Worm (Caenorhabditis elegans) whole organism, L4 larva: Measurements from ENCODE around the gene copg-1.

Experiments
- D1046.2 ChIP-seq: fragments of 200-800 bp; sonication (Bioruptor generic); IDR thresholded peaks from 2 replicates; pipeline ENCODE4 v1.3.6; 2022; ENCODE audit warnings: missing genetic modification characterization, missing compliant biosample characterization
- F44E2.7 ChIP-seq: fragments of 200-800 bp; sonication (Bioruptor generic); IDR thresholded peaks from 2 replicates; pipeline ENCODE4 v2.1.2; 2022; ENCODE audit warnings: missing genetic modification characterization, missing compliant biosample characterization
- F49E8.2 ChIP-seq: sonication (generic microtip); optimal IDR thresholded peaks from 2 replicates; lab custom pipeline; 2016; ENCODE audit warnings: missing compliant biosample characterization, mild to moderate bottlenecking, missing genetic modification characterization, borderline replicate concordance
- Y105C5A.15 ChIP-seq: fragments of 200-800 bp; sonication (Bioruptor generic); IDR thresholded peaks from 2 replicates; pipeline ENCODE4 v1.3.6; 2022; ENCODE audit warnings: missing genetic modification characterization, missing compliant biosample characterization
- Y48G9A.11 ChIP-seq: fragments of 200-800 bp; sonication (Bioruptor generic); IDR thresholded peaks from 2 replicates; pipeline ENCODE4 v1.3.6; 2022; ENCODE audit warnings: missing genetic modification reagents, missing genetic modification characterization, missing compliant biosample characterization
- Y5F2A.4 ChIP-seq: fragments of 200-800 bp; sonication (Bioruptor generic); optimal IDR thresholded peaks from 2 replicates; lab custom pipeline; 2018; ENCODE audit warnings: mild to moderate bottlenecking, missing genetic modification characterization, missing compliant biosample characterization
- ZK337.2 ChIP-seq: fragments of 200-800 bp; sonication (Bioruptor generic); IDR thresholded peaks from 2 replicates; pipeline ENCODE4 v1.3.6; 2022; ENCODE audit warnings: missing genetic modification reagents, missing genetic modification characterization, missing compliant biosample characterization
- aha-1 ChIP-seq: fragments of 150-350 bp; peaks from one replicate; lab custom pipeline; 2014; ENCODE audit warnings: missing biosample characterization, missing genetic modification characterization
- ceh-28 ChIP-seq: fragments of 150-350 bp; optimal IDR thresholded peaks from 2 replicates; lab custom pipeline; 2014; ENCODE audit warnings: missing biosample characterization, missing genetic modification reagents, missing genetic modification characterization
- ceh-32 ChIP-seq: sonication (generic microtip); optimal IDR thresholded peaks from 2 replicates; lab custom pipeline; 2016; ENCODE audit warnings: mild to moderate bottlenecking, missing genetic modification characterization, missing compliant biosample characterization; ENCODE audit not compliant: poor library complexity
- ctbp-1 ChIP-seq: fragments of 200-800 bp; sonication (Bioruptor generic); IDR thresholded peaks from 2 replicates; pipeline ENCODE4 v1.3.6; 2022; ENCODE audit warnings: missing genetic modification reagents, missing genetic modification characterization, missing compliant biosample characterization
- daf-12 ChIP-seq: fragments of 150-350 bp; optimal IDR thresholded peaks from 2 replicates; lab custom pipeline; 2014; ENCODE audit warnings: missing biosample characterization, missing genetic modification reagents, missing genetic modification characterization
- daf-16 ChIP-seq, 3 experiments: sonication (generic microtip); optimal IDR thresholded peaks; 2 replicates each; lab custom pipeline; 2016 to 2017; ENCODE audit warnings: missing genetic modification characterization in 3 of 3, missing genetic modification reagents in 3 of 3, mild to moderate bottlenecking in 2 of 3, missing compliant biosample characterization in 2 of 3, missing biosample characterization in 1 of 3, moderate library complexity in 1 of 3
- daf-19 ChIP-seq: fragments of 200-800 bp; sonication (Bioruptor generic); conservative IDR thresholded peaks from 2 replicates; pipeline ENCODE4 v1.3.6; 2022; ENCODE audit warnings: missing genetic modification characterization, missing compliant biosample characterization
- daf-8 ChIP-seq: fragments of 200-800 bp; sonication (Bioruptor generic); IDR thresholded peaks from 2 replicates; pipeline ENCODE4 v1.3.6; 2022; ENCODE audit warnings: missing genetic modification characterization, missing compliant biosample characterization
- dve-1 ChIP-seq: sonication (generic microtip); optimal IDR thresholded peaks from 2 replicates; lab custom pipeline; 2017; ENCODE audit warnings: antibody characterized with exemption, mild to moderate bottlenecking, missing genetic modification characterization, missing compliant biosample characterization; ENCODE audit not compliant: insufficient read depth
- egl-27 ChIP-seq: sonication (generic microtip); optimal IDR thresholded peaks from 3 replicates; lab custom pipeline; 2017; ENCODE audit warnings: missing biosample characterization, missing genetic modification reagents, missing genetic modification characterization
- egl-43 ChIP-seq: fragments of 200-800 bp; sonication (Bioruptor generic); IDR thresholded peaks from 2 replicates; pipeline ENCODE4 v1.3.6; 2022; ENCODE audit warnings: missing genetic modification reagents, missing genetic modification characterization, missing compliant biosample characterization
- hif-1 ChIP-seq, 2 experiments: sonication (generic microtip); optimal IDR thresholded peaks; 2 replicates each; lab custom pipeline; 2016 to 2017; ENCODE audit warnings: missing compliant biosample characterization in 2 of 2, missing genetic modification characterization in 2 of 2, missing genetic modification reagents in 2 of 2, missing genotype in 2 of 2, mild to moderate bottlenecking in 1 of 2
- hlh-11 ChIP-seq: fragments of 200-800 bp; sonication (Bioruptor generic); optimal IDR thresholded peaks from 2 replicates; lab custom pipeline; 2018; ENCODE audit warnings: mild to moderate bottlenecking, missing genetic modification characterization, missing compliant biosample characterization
- hlh-30 ChIP-seq: sonication (generic microtip); optimal IDR thresholded peaks from 2 replicates; lab custom pipeline; 2017; ENCODE audit warnings: antibody characterized with exemption, mild to moderate bottlenecking, missing genetic modification characterization, missing compliant biosample characterization; ENCODE audit not compliant: insufficient read depth
- lim-7 ChIP-seq: fragments of 200-800 bp; sonication (Bioruptor generic); IDR thresholded peaks from 2 replicates; pipeline ENCODE4 v1.3.6; 2022; ENCODE audit warnings: missing genetic modification characterization, missing compliant biosample characterization
- lin-1 ChIP-seq: fragments of 200-800 bp; sonication (Bioruptor generic); IDR thresholded peaks from 2 replicates; pipeline ENCODE4 v1.3.6; 2022; ENCODE audit warnings: missing genetic modification reagents, missing genetic modification characterization, missing compliant biosample characterization
- lin-39 ChIP-seq: fragments of 150-350 bp; optimal IDR thresholded peaks from 2 replicates; lab custom pipeline; 2014; ENCODE audit warnings: missing biosample characterization, missing genetic modification reagents, missing genetic modification characterization
- lir-3 ChIP-seq: sonication (generic microtip); optimal IDR thresholded peaks from 2 replicates; lab custom pipeline; 2016; ENCODE audit warnings: mild to moderate bottlenecking, missing genetic modification characterization, missing compliant biosample characterization
- lsy-2 ChIP-seq, 2 experiments: fragments of 150-350 bp in 1 of 2; sonication (generic microtip) in 1 of 2; optimal IDR thresholded peaks; 2 replicates each; lab custom pipeline; 2014 to 2017; ENCODE audit warnings: missing biosample characterization in 2 of 2, missing genetic modification characterization in 2 of 2
- mep-1 ChIP-seq: fragments of 150-350 bp; sonication (generic microtip); optimal IDR thresholded peaks from 3 replicates; lab custom pipeline; 2014; ENCODE audit warnings: missing biosample characterization, missing genetic modification characterization
- mxl-2 ChIP-seq: fragments of 200-800 bp; sonication (Bioruptor generic); conservative IDR thresholded peaks from 2 replicates; pipeline ENCODE4 v1.3.6; 2022; ENCODE audit warnings: missing genetic modification reagents, missing genetic modification characterization, missing compliant biosample characterization
- mxl-3 ChIP-seq: fragments of 200-800 bp; sonication (Bioruptor generic); optimal IDR thresholded peaks from 2 replicates; lab custom pipeline; 2018; ENCODE audit warnings: mild to moderate bottlenecking, missing genetic modification characterization, missing compliant biosample characterization
- nhr-102 ChIP-seq: sonication (generic microtip); optimal IDR thresholded peaks from 2 replicates; lab custom pipeline; 2016; ENCODE audit warnings: mild to moderate bottlenecking, missing genetic modification characterization, moderate library complexity, missing compliant biosample characterization
- nhr-42 ChIP-seq: fragments of 200-800 bp; sonication (Bioruptor generic); IDR thresholded peaks from 2 replicates; pipeline ENCODE4 v1.3.6; 2022; ENCODE audit warnings: missing genetic modification characterization, missing compliant biosample characterization
- nhr-6 ChIP-seq: fragments of 150-350 bp; optimal IDR thresholded peaks from 2 replicates; lab custom pipeline; 2014; ENCODE audit warnings: missing biosample characterization, missing genetic modification characterization
- pha-4 ChIP-seq, 2 experiments: fragments of 150-350 bp in 1 of 2; fragments of 200-800 bp in 1 of 2; sonication (Bioruptor generic) in 1 of 2; IDR thresholded peaks in 1 of 2; optimal IDR thresholded peaks in 1 of 2; 2 replicates each; pipeline versions ENCODE4 v1.3.6 to Lab custom; 2014 to 2022; ENCODE audit warnings: missing genetic modification characterization in 2 of 2, missing genetic modification reagents in 2 of 2, missing biosample characterization in 1 of 2, missing compliant biosample characterization in 1 of 2
- php-3 ChIP-seq: fragments of 200-800 bp; sonication (Bioruptor generic); IDR thresholded peaks from 2 replicates; pipeline ENCODE4 v1.3.6; 2022; ENCODE audit warnings: missing genetic modification reagents, missing genetic modification characterization, missing compliant biosample characterization
- pqm-1 ChIP-seq: sonication (generic microtip); optimal IDR thresholded peaks from 2 replicates; lab custom pipeline; 2017; ENCODE audit warnings: missing biosample characterization, missing genetic modification characterization
- rbr-2 ChIP-seq: sonication (generic microtip); optimal IDR thresholded peaks from 2 replicates; lab custom pipeline; 2016; ENCODE audit warnings: missing genotype, missing genetic modification characterization, missing compliant biosample characterization
- saeg-2 ChIP-seq: fragments of 200-800 bp; sonication (Bioruptor generic); IDR thresholded peaks from 2 replicates; pipeline ENCODE4 v1.3.6; 2022; ENCODE audit warnings: missing genetic modification reagents, missing genetic modification characterization, missing compliant biosample characterization
- set-16 ChIP-seq: fragments of 200-800 bp; sonication (Bioruptor generic); IDR thresholded peaks from 2 replicates; pipeline ENCODE4 v1.3.6; 2022; ENCODE audit warnings: missing genetic modification reagents, missing genetic modification characterization, missing compliant biosample characterization
- unc-62 ChIP-seq, 3 experiments: fragments of 150-350 bp in 1 of 3; sonication (generic microtip); optimal IDR thresholded peaks in 2 of 3; peaks in 1 of 3; 1 replicate in 1 of 3; 2 replicates in 2 of 3; lab custom pipeline; 2014 to 2017; ENCODE audit warnings: missing biosample characterization in 3 of 3, missing genetic modification characterization in 3 of 3, missing genetic modification reagents in 3 of 3, missing genotype in 1 of 3
- vab-7 ChIP-seq: fragments of 200-800 bp; sonication (Bioruptor generic); IDR thresholded peaks from 2 replicates; pipeline ENCODE4 v1.3.6; 2022; ENCODE audit warnings: missing genetic modification reagents, missing genetic modification characterization, missing compliant biosample characterization
- zag-1 ChIP-seq: fragments of 150-350 bp; optimal IDR thresholded peaks from 2 replicates; lab custom pipeline; 2014; ENCODE audit warnings: missing biosample characterization, missing genetic modification characterization
- zip-11 ChIP-seq: fragments of 200-800 bp; sonication (Bioruptor generic); IDR thresholded peaks from 2 replicates; pipeline ENCODE4 v1.3.6; 2022; ENCODE audit warnings: missing genetic modification characterization, missing compliant biosample characterization
- zip-2 ChIP-seq: fragments of 150-350 bp; optimal IDR thresholded peaks from 2 replicates; lab custom pipeline; 2014; ENCODE audit warnings: missing biosample characterization, missing genetic modification characterization

The copg-1 gene

ce11 chrIV:10174328-10174727, 22.6 kb downstream of the copg-1 start, which contains the start of gene pxf-1:
TSS of gene pxf-1 (minus strand) at chrIV:10174341.
- TF ChIP-seq daf-19 (no peak), lsy-2 (tag; optimal IDR thresholded peaks at IDR 0.05; lab: Kevin White, UChicago) (no peak)

DNA sequence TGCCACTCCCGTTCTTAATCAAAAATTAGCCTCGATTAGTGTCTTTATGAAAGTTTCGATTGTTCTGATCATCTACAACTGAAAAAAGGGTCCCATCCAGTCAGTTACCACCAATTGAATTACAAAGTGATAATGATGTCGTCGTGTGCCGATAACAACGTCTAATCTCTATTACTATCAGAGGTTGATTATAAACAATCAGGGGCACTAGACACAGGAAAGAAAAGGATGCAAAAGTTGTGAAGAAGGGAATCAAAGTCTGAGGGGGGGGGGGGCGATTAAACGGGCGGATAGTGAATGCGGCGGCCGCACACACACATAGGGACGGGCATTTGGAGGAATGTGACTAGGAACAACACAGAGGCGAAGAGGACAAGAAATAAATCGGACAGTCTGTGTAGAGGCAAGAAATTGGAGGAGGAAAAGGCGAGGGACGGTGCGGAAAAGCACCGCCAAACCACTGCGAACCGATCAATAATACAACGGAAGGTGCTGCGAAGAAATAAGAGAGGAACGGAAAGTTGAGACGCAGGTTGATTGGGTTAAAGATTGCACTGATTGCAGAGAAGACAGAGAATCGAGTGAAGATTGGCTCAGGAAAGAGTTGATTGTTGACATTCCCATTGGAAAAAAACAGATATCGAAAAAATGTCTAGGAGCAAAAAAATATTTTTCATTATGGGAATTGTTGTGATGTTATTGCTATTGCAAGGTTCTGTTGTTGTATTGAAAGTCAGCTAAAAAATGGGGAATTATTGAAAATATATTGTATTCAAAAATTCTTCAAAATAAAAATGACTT, 23.4 kb downstream of the copg-1 start:
- TF ChIP-seq nhr-6 (tag; lab: Kevin White, UChicago) (no peak), daf-12 (tag; lab: Kevin White, UChicago) (no peak), nhr-42 (GFP tag; lab: Robert Waterston, UW) (no peak), lin-1 (no peak), egl-27 (tag; lab: Kevin White, UChicago) (no peak), daf-19 (no peak), pqm-1 (tag; lab: Kevin White, UChicago) (no peak), lir-3 (no peak), hif-1 (tag; optimal IDR thresholded peaks at IDR 0.05; lab: Kevin White, UChicago) (no peak), set-16 (GFP tag; lab: Robert Waterston, UW) (peak; percentile 24; the same call in 1 of the 2 replicates), ZK337.2 (GFP tag; lab: Robert Waterston, UW) (no peak), mep-1 (tag; lab: Kevin White, UChicago) (no peak), zip-2 (no peak), F49E8.2 (no peak), hlh-30 (tag; lab: Kevin White, UChicago) (no peak), daf-16 (GFP tag; optimal IDR thresholded peaks at IDR 0.05; lab: Kevin White, UChicago) (peak in 1 of 2 experiments; percentile 92), daf-16 (tag; optimal IDR thresholded peaks at IDR 0.05; lab: Kevin White, UChicago) (peak; percentile 40), zip-11 (GFP tag; lab: Robert Waterston, UW) (no peak), saeg-2 (GFP tag; lab: Robert Waterston, UW) (no peak), nhr-102 (tag; lab: Kevin White, UChicago) (no peak), php-3 (GFP tag; lab: Robert Waterston, UW) (no peak), daf-8 (GFP tag; lab: Robert Waterston, UW) (no peak), zag-1 (tag; lab: Kevin White, UChicago) (no peak), egl-43 (GFP tag; lab: Robert Waterston, UW) (peak; percentile 16; the same call in 1 of the 2 replicates), aha-1 (tag; lab: Kevin White, UChicago) (peak; percentile 89), pha-4 (GFP tag; IDR thresholded peaks at IDR 0.05; lab: Robert Waterston, UW) (no peak), pha-4 (tag; optimal IDR thresholded peaks at IDR 0.05; lab: Kevin White, UChicago) (no peak), rbr-2 (tag; lab: Kevin White, UChicago) (no peak), unc-62 (GFP tag; optimal IDR thresholded peaks at IDR 0.05 in 1 of 2; lab: Kevin White, UChicago) (peak in 1 of 2 experiments; percentile 93), unc-62 (tag; optimal IDR thresholded peaks at IDR 0.05; lab: Kevin White, UChicago) (no peak), Y48G9A.11 (GFP tag; lab: Robert Waterston, UW) (no peak), dve-1 (tag; lab: Kevin White, UChicago) (peak; percentile 36), Y5F2A.4 (GFP tag; lab: Kevin White, UChicago) (no peak), mxl-2 (GFP tag; lab: Robert Waterston, UW) (0 out of 2 replicates have a peak, but pooled peaks have one; percentile 31), ctbp-1 (GFP tag; lab: Robert Waterston, UW) (no peak), lin-39 (no peak), Y105C5A.15 (GFP tag; lab: Robert Waterston, UW) (no peak), mxl-3 (GFP tag; lab: Kevin White, UChicago) (peak; percentile 78), vab-7 (GFP tag; lab: Robert Waterston, UW) (no peak), ceh-28 (tag; lab: Kevin White, UChicago) (no peak), ceh-32 (tag; lab: Kevin White, UChicago) (no peak), D1046.2 (GFP tag; lab: Robert Waterston, UW) (no peak), lim-7 (GFP tag; lab: Robert Waterston, UW) (no peak), hlh-11 (peak; percentile 65), F44E2.7 (GFP tag; lab: Robert Waterston, UW) (no peak)
